Worm (Caenorhabditis elegans) whole organism, L3 larva: ENCODE data around the gene C07B5.8.

Source experiments
- ZK546.5 ChIP-seq: sonication (generic microtip); optimal IDR thresholded peaks from 2 replicates; lab custom pipeline; 2017; ENCODE audit warnings: missing biosample characterization, missing genetic modification characterization
- ama-1 ChIP-seq: fragments of 150-350 bp; optimal IDR thresholded peaks from 2 replicates; lab custom pipeline; 2018
- ceh-82 ChIP-seq: fragments of 150-350 bp; optimal IDR thresholded peaks from 2 replicates; lab custom pipeline; 2014; ENCODE audit warnings: missing biosample characterization, missing genetic modification characterization
- elt-3 ChIP-seq, 3 experiments: fragments of 150-350 bp in 1 of 3; sonication (generic microtip) in 2 of 3; optimal IDR thresholded peaks; 2 replicates in 2 of 3; 4 replicates in 1 of 3; lab custom pipeline; 2014 to 2017; ENCODE audit warnings: missing biosample characterization in 3 of 3, missing genetic modification characterization in 3 of 3
- mdl-1 ChIP-seq: fragments of 150-350 bp; optimal IDR thresholded peaks from 2 replicates; lab custom pipeline; 2014; ENCODE audit warnings: missing biosample characterization, missing genetic modification characterization
- skn-1 ChIP-seq: fragments of 150-350 bp; optimal IDR thresholded peaks from 2 replicates; lab custom pipeline; 2014; ENCODE audit warnings: missing biosample characterization, missing genetic modification characterization
- snpc-4 ChIP-seq: fragments of 150-350 bp; optimal IDR thresholded peaks from 2 replicates; lab custom pipeline; 2014; ENCODE audit warnings: missing biosample characterization, missing genetic modification characterization

DNA sequence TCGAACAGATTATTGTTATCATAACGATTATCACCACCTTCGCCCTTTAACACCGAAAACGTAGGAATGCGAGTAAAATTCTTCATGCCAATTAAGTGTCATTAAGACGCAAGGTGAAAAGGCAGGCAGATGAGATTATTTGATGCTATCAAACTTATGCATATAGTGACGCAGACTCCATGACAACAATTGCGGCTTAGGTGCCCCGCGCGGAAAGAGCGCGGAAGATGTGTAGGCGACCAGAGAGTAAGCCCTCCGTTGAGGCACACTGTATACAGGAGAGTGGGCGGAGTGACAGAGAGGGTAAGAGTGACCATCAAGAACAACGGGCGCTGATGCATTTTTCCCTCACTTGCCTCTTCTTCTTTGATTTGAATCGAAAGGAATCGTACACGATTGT lies 41.9 kb downstream of the C07B5.8 start:
- no peak for TF ChIP-seq mdl-1 (tag; lab: Kevin White, UChicago)
- no peak for TF ChIP-seq elt-3 (tag; optimal IDR thresholded peaks at IDR 0.05; lab: Kevin White, UChicago)
- TF ChIP-seq ZK546.5 (tag; lab: Kevin White, UChicago): no peak
- no peak for TF ChIP-seq skn-1 (tag; lab: Kevin White, UChicago)
- TF ChIP-seq snpc-4 (tag; lab: Kevin White, UChicago): no peak
- TF ChIP-seq ceh-82 (tag; lab: Kevin White, UChicago): no peak
- TF ChIP-seq ama-1 (lab: Kevin White, UChicago): no peak
